Worm (Caenorhabditis elegans) whole organism, late embryonic: ENCODE measurements around the gene dhs-13.

Source experiments
- F13H6.1 ChIP-seq: sonication (generic microtip); optimal IDR thresholded peaks from 2 replicates; lab custom pipeline; 2016; ENCODE audit warnings: missing genetic modification characterization, missing compliant biosample characterization
- K09A11.1 ChIP-seq: sonication (generic microtip); optimal IDR thresholded peaks from 2 replicates; lab custom pipeline; 2017; ENCODE audit warnings: antibody characterized with exemption, mild to moderate bottlenecking, missing genetic modification characterization, missing compliant biosample characterization; ENCODE audit not compliant: insufficient read depth
- T23F11.4 ChIP-seq: fragments of 200-800 bp; sonication (Bioruptor generic); optimal IDR thresholded peaks from 2 replicates; lab custom pipeline; 2018; ENCODE audit warnings: mild to moderate bottlenecking, missing genetic modification characterization, missing compliant biosample characterization
- ahr-1 ChIP-seq: sonication (generic microtip); optimal IDR thresholded peaks from 2 replicates; lab custom pipeline; 2016; ENCODE audit warnings: missing genetic modification characterization, missing compliant biosample characterization
- ama-1 ChIP-seq: fragments of 150-350 bp; optimal IDR thresholded peaks from 2 replicates; lab custom pipeline; 2014
- ceh-22 ChIP-seq: sonication (generic microtip); optimal IDR thresholded peaks from 2 replicates; lab custom pipeline; 2017; ENCODE audit warnings: missing biosample characterization, missing genetic modification characterization
- ceh-24 ChIP-seq: sonication (generic microtip); optimal IDR thresholded peaks from 2 replicates; lab custom pipeline; 2016; ENCODE audit warnings: mild to moderate bottlenecking, missing genetic modification characterization, missing compliant biosample characterization
- ceh-30 ChIP-seq: fragments of 150-350 bp; optimal IDR thresholded peaks from 2 replicates; lab custom pipeline; 2014; ENCODE audit warnings: missing biosample characterization, missing genetic modification characterization
- ceh-9 ChIP-seq: sonication (generic microtip); optimal IDR thresholded peaks from 2 replicates; lab custom pipeline; 2016; ENCODE audit warnings: mild to moderate bottlenecking, missing genetic modification characterization, inconsistent platforms, missing compliant biosample characterization
- elt-2 ChIP-seq: sonication (generic microtip); optimal IDR thresholded peaks from 2 replicates; lab custom pipeline; 2016; ENCODE audit warnings: missing genetic modification reagents, missing genetic modification characterization, missing compliant biosample characterization
- elt-4 ChIP-seq: sonication (generic microtip); optimal IDR thresholded peaks from 2 replicates; lab custom pipeline; 2016; ENCODE audit warnings: missing genetic modification characterization, missing compliant biosample characterization
- fax-1 ChIP-seq: sonication (generic microtip); optimal IDR thresholded peaks from 2 replicates; lab custom pipeline; 2016; ENCODE audit warnings: missing genotype, missing genetic modification characterization, missing compliant biosample characterization
- gmeb-2 ChIP-seq: sonication (generic microtip); optimal IDR thresholded peaks from 2 replicates; lab custom pipeline; 2016; ENCODE audit warnings: missing genetic modification characterization, inconsistent platforms, missing compliant biosample characterization
- hlh-30 ChIP-seq: sonication (generic microtip); optimal IDR thresholded peaks from 2 replicates; lab custom pipeline; 2017; ENCODE audit warnings: antibody characterized with exemption, missing genetic modification characterization, missing compliant biosample characterization; ENCODE audit not compliant: insufficient read depth
- hlh-8 ChIP-seq: sonication (generic microtip); optimal IDR thresholded peaks from 2 replicates; lab custom pipeline; 2016; ENCODE audit warnings: missing genotype, missing genetic modification characterization, missing compliant biosample characterization
- lim-6 ChIP-seq: sonication (generic microtip); optimal IDR thresholded peaks from 2 replicates; lab custom pipeline; 2016; ENCODE audit warnings: missing genetic modification characterization, missing compliant biosample characterization
- lin-11 ChIP-seq: fragments of 200-800 bp; sonication (Bioruptor generic); optimal IDR thresholded peaks from 2 replicates; lab custom pipeline; 2018; ENCODE audit warnings: mild to moderate bottlenecking, missing genetic modification characterization, missing compliant biosample characterization
- nfya-1 ChIP-seq: sonication (generic microtip); optimal IDR thresholded peaks from 2 replicates; lab custom pipeline; 2017; ENCODE audit warnings: missing genetic modification characterization, mild to moderate bottlenecking, missing compliant biosample characterization, antibody characterized with exemption, moderate library complexity
- npax-4 ChIP-seq: sonication (generic microtip); optimal IDR thresholded peaks from 2 replicates; lab custom pipeline; 2016; ENCODE audit warnings: missing genetic modification characterization, missing compliant biosample characterization
- odd-2 ChIP-seq: sonication (generic microtip); optimal IDR thresholded peaks from 2 replicates; lab custom pipeline; 2017; ENCODE audit warnings: antibody characterized with exemption, mild to moderate bottlenecking, missing genetic modification characterization, missing compliant biosample characterization
- pros-1 ChIP-seq: fragments of 150-350 bp; optimal IDR thresholded peaks from 2 replicates; lab custom pipeline; 2014; ENCODE audit warnings: missing biosample characterization, missing genetic modification reagents, missing genetic modification characterization
- ref-2 ChIP-seq: sonication (generic microtip); optimal IDR thresholded peaks from 2 replicates; lab custom pipeline; 2016; ENCODE audit warnings: missing genetic modification characterization, missing compliant biosample characterization
- rnt-1 ChIP-seq: sonication (generic microtip); optimal IDR thresholded peaks from 2 replicates; lab custom pipeline; 2016; ENCODE audit warnings: missing genetic modification characterization, missing compliant biosample characterization
- sdc-2 ChIP-seq: sonication (generic microtip); optimal IDR thresholded peaks from 2 replicates; lab custom pipeline; 2016; ENCODE audit warnings: missing genotype, missing genetic modification characterization, missing compliant biosample characterization
- sox-4 ChIP-seq: sonication (generic microtip); optimal IDR thresholded peaks from 2 replicates; lab custom pipeline; 2017; ENCODE audit warnings: mild to moderate bottlenecking, missing genetic modification characterization, inconsistent platforms, missing compliant biosample characterization
- syd-9 ChIP-seq: sonication (generic microtip); optimal IDR thresholded peaks from 2 replicates; lab custom pipeline; 2016; ENCODE audit warnings: mild to moderate bottlenecking, missing genetic modification characterization, moderate library complexity, missing compliant biosample characterization
- unc-3 ChIP-seq, 2 experiments: fragments of 200-800 bp in 1 of 2; sonication (Bioruptor generic) in 1 of 2; sonication (generic microtip) in 1 of 2; conservative IDR thresholded peaks in 1 of 2; optimal IDR thresholded peaks in 1 of 2; 2 replicates each; pipeline versions ENCODE4 v1.3.6 to Lab custom; 2016 to 2022; ENCODE audit warnings: missing compliant biosample characterization in 2 of 2, missing genetic modification characterization in 2 of 2, missing genetic modification reagents in 1 of 2
- unc-42 ChIP-seq: sonication (generic microtip); optimal IDR thresholded peaks from 2 replicates; lab custom pipeline; 2016; ENCODE audit warnings: missing genotype, missing genetic modification characterization, missing compliant biosample characterization
- ztf-16 ChIP-seq: sonication (generic microtip); optimal IDR thresholded peaks from 2 replicates; lab custom pipeline; 2017; ENCODE audit warnings: missing genetic modification characterization, missing compliant biosample characterization

dhs-13 gene

DNA sequence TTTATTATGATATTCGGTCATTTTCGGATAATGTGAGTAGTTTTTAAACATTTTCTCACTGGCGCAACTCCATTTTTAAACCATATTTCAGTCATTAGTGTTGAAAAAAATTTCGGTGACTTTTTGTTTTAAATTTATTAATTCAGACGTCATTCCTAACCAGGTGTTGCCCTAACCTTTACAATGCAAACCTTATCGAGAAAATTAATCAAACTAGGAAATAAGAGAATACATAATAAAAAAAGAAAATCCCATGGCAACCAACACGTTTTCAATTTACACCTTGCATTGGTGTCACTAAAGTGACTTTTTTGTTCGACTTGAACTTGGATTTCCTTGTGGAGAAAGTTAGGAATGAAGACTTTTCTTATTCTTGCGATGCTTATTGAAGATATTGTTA lies 16.6 kb upstream of the dhs-13 start, which contains the start of gene F36H9.2:
Gene F36H9.2 (plus strand): TSS at position 301 of the 400 bp plus-strand sequence.
- no peak for TF ChIP-seq fax-1 (tag; lab: Kevin White, UChicago)
- no peak for TF ChIP-seq hlh-8 (tag; lab: Kevin White, UChicago)

DNA sequence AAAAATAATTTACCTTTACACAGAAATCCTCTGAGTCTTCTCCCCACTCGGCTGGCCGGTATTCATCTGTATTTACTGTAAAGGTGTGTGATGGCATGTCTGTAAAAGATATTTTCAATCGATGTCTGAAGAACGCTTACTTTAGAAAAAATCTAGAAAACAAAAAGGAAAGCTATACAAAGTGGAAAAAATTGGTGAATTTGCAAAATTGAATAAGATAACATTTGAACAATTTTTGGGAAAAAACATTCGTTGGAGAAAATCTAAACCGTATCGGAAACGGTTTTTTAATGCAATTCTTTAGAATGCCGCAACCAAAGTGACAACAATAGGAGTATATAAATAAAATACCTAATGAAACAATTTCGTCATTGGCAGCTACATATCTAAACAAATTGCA lies 10.4 kb upstream of the dhs-13 start, which contains the start of gene F36H9.5:
Gene F36H9.5 (minus strand): TSS at position 101 of the 400 bp plus-strand sequence.
- TF ChIP-seq ceh-24 (no peak), elt-4 (no peak)

DNA sequence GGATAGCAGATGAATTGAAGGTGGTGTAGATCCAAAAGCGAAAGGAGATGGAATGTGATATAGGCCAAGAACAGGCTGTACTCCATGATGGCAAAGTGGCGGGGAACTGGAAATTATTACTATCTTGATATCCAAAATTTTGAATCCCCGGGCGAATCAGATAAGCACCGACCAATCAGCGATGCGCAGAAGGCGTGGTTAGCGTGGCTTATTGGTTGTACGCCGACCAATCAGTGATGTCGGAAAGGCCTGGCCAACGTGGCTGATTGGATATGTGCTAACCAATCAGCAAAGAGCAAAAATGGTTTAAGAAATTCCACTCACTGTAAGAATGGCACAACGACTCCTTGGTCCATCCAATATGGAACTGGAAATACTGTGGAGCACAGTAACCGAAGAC lies 8.5 kb upstream of the dhs-13 start:
- peak; percentile 85 for TF ChIP-seq nfya-1 (tag; lab: Kevin White, UChicago)
- TF ChIP-seq npax-4 (tag; lab: Kevin White, UChicago) = no peak
- TF ChIP-seq ceh-24 = no peak
- no peak for TF ChIP-seq T23F11.4 (GFP tag; lab: Kevin White, UChicago)
- TF ChIP-seq ceh-22 (tag; lab: Kevin White, UChicago) = no peak

DNA sequence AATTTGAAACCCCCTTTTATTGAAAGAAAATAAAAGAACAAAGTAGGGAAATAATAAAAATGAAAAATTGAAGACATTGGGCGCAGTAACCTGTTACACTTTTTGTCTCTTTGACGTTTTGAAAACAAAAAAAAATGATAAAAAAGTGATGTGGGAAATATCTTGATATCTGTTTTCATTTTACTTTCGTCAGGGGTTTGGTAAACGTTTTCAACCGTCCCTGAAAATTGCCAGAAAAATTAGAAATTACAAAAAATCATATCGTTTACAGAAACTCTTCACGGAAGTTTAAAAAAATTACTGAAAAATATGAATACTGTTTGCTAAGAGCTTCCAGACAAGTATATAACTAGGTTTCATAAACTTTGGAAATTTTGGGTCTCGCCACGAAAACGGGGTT lies 7.6 kb upstream of the dhs-13 start, which contains the start of gene F36H9.4:
Gene F36H9.4 (minus strand): TSS at position 101 of the 400 bp plus-strand sequence.
- TF ChIP-seq odd-2 = no peak
- no peak for TF ChIP-seq lim-6
- TF ChIP-seq K09A11.1 (tag; lab: Kevin White, UChicago) = no peak
- TF ChIP-seq elt-2 (tag; lab: Kevin White, UChicago) = no peak
- no peak for TF ChIP-seq ceh-30 (tag; lab: Kevin White, UChicago)
- no peak for TF ChIP-seq sdc-2 (tag; lab: Kevin White, UChicago)
- TF ChIP-seq hlh-30 (tag; lab: Kevin White, UChicago) = no peak
- no peak for TF ChIP-seq gmeb-2 (tag; lab: Kevin White, UChicago)
- TF ChIP-seq syd-9 (tag; lab: Kevin White, UChicago) = no peak
- TF ChIP-seq unc-3 (GFP tag; conservative IDR thresholded peaks at IDR 0.05; lab: Robert Waterston, UW) = no peak
- no peak for TF ChIP-seq unc-3 (tag; optimal IDR thresholded peaks at IDR 0.05; lab: Kevin White, UChicago)
- TF ChIP-seq sox-4 (tag; lab: Kevin White, UChicago) = no peak
- no peak for TF ChIP-seq rnt-1 (tag; lab: Kevin White, UChicago)
- no peak for TF ChIP-seq ref-2 (tag; lab: Kevin White, UChicago)
- no peak for TF ChIP-seq ahr-1 (tag; lab: Kevin White, UChicago)

DNA sequence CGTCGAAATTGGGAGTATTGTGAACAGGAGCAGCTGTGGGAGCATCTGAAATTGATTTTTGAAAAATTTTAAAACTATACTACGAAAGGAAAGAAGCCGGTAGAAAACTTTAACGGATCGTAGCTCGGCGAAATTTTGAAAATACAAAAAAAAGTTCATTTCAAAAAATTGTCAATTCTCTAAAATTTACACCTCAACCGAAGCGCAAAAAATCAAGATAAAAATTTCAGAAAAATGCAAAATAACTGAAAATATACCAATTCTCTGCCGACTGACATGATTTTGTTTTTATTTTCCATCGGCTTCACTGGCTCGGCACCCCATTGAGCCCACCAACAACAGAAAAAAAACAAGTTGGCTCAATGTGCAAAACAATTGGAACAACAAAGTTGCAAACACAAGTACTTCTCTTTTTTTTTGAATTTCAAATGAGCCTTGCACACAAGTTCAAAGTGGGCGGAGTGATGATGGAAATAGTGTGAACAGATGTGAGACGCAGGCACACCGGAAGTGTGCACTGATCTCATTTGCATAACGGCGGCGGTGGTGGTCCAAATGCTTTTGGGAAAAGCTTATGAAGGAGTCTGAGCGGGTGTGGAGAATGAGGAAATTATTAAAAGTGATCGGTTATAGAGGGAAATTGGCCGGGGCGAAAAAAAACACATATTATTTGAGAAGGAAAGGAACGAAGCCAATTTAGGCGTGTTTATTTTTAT lies 3.5 kb upstream of the dhs-13 start, which contains the start of gene F36H9.7:
Gene F36H9.7 (minus strand): TSS at position 51 of the 716 bp plus-strand sequence.
- TF ChIP-seq unc-42 (tag; lab: Kevin White, UChicago) (peak; percentile 57), ama-1 (no peak), ref-2 (tag; lab: Kevin White, UChicago) (no peak), lin-11 (tag; lab: Kevin White, UChicago) (no peak), F13H6.1 (tag; lab: Kevin White, UChicago) (no peak), pros-1 (tag; lab: Kevin White, UChicago) (no peak)
- TF ChIP-seq, all 69 proteins: peak for 1

DNA sequence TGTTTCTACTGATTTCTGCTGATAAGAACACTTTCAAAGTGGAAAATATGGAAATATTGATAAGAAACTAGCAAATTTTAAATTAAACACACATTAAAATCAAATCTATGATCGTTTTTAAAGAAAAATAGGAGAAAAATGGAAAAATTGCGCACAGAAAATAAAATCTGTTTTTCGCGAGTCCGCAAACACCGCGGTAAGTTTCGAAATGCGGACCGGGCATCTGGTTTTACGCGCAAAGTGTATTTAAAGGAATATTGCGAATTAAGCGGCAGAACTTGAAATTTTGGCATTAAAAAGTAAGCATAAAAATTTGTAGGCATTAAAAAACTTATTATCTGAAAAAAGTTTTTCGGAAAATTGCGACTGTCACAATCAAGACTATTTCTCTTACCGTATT lies 1.6 kb upstream of the dhs-13 start:
- TF ChIP-seq fax-1 (tag; lab: Kevin White, UChicago) = no peak
- no peak for TF ChIP-seq ztf-16
- TF ChIP-seq ceh-9 (tag; lab: Kevin White, UChicago) = no peak
- TF ChIP-seq, all 69 proteins: peak for 0
